Fruit fly (Drosophila melanogaster): ENCODE data around the gene Fadd.

dm6 chr3R:22080161-22080560, 45.9 kb downstream of the Fadd start, which contains the start of gene CG13408:
- no peak for TF ChIP-seq CG17806 (tag; optimal IDR thresholded peaks at IDR 0.05)
- TF ChIP-seq rn (GFP tag; IDR thresholded peaks at IDR 0.05) = no peak
- no peak for TF ChIP-seq CG8159 (tag; optimal IDR thresholded peaks at IDR 0.05)
- TF ChIP-seq CG8301 (tag; optimal IDR thresholded peaks at IDR 0.05) = no peak
- no peak for TF ChIP-seq CG9948 (tag; optimal IDR thresholded peaks at IDR 0.05)
- no peak for TF ChIP-seq CG13204 (GFP tag; optimal IDR thresholded peaks at IDR 0.05)
- TF ChIP-seq Pif1B (GFP tag; optimal IDR thresholded peaks at IDR 0.05) = no peak

All from whole organism, pupa.